Worm (Caenorhabditis elegans): ENCODE results near the gene fbxa-185.

Gene fbxa-185

ce11 chrV:17317786-17318185 lies 13.7 kb upstream of the fbxa-185 start, which contains the start of gene srz-58:
TSS of gene srz-58 (plus strand) at chrV:17318147.
- TF ChIP-seq zip-8 (tag; optimal IDR thresholded peaks at IDR 0.05) (no peak), bed-3 (GFP tag; optimal IDR thresholded peaks at IDR 0.05) (no peak), sem-2 (GFP tag; optimal IDR thresholded peaks at IDR 0.05) (no peak), ces-1 (GFP tag; optimal IDR thresholded peaks at IDR 0.05) (no peak), ceh-83 (GFP tag; optimal IDR thresholded peaks at IDR 0.05) (no peak), ceh-43 (GFP tag; optimal IDR thresholded peaks at IDR 0.05) (no peak), ztf-11 (tag; optimal IDR thresholded peaks at IDR 0.05) (no peak)

- TF ChIP-seq hlh-1 (tag; optimal IDR thresholded peaks at IDR 0.05) (no peak), unc-39 (tag; optimal IDR thresholded peaks at IDR 0.05) (no peak), drap-1 (GFP tag; optimal IDR thresholded peaks at IDR 0.05) (no peak), bed-3 (GFP tag; optimal IDR thresholded peaks at IDR 0.05) (no peak), unc-120 (tag; optimal IDR thresholded peaks at IDR 0.05; ENCODE audit: poor library complexity, severe bottlenecking) (no peak), ces-1 (GFP tag; optimal IDR thresholded peaks at IDR 0.05) (no peak), nhr-2 (tag; optimal IDR thresholded peaks at IDR 0.05) (no peak), lin-32 (GFP tag; optimal IDR thresholded peaks at IDR 0.05) (no peak)
These were observed 9.0 kb upstream of the fbxa-185 start, which contains the start of gene F31E9.3 for ce11 chrV:17322397-17322909. TSS of gene F31E9.3 (plus strand) at chrV:17322590.

- peak; percentile 12 for TF ChIP-seq drap-1 (GFP tag; optimal IDR thresholded peaks at IDR 0.05)
- TF ChIP-seq unc-120 (tag; optimal IDR thresholded peaks at IDR 0.05; ENCODE audit: poor library complexity, severe bottlenecking) = no peak
These were observed 7.6 kb upstream of the fbxa-185 start for ce11 chrV:17323876-17324275.

- no peak for TF ChIP-seq bed-3 (GFP tag; optimal IDR thresholded peaks at IDR 0.05)
- TF ChIP-seq pha-4 (tag; optimal IDR thresholded peaks at IDR 0.05) = no peak
- no peak for TF ChIP-seq unc-62 (GFP tag; optimal IDR thresholded peaks at IDR 0.05)
- no peak for TF ChIP-seq elt-1 (tag; optimal IDR thresholded peaks at IDR 0.05; ENCODE audit: borderline replicate concordance, insufficient read depth)
- no peak for TF ChIP-seq ceh-43 (GFP tag; optimal IDR thresholded peaks at IDR 0.05)
- TF ChIP-seq nhr-237 (tag; optimal IDR thresholded peaks at IDR 0.05) = no peak
These were observed 3.6 kb upstream of the fbxa-185 start, which contains the start of gene sdz-16 for ce11 chrV:17327867-17328266. TSS of gene sdz-16 (minus strand) at chrV:17327967.

- no peak for TF ChIP-seq lin-32 (GFP tag; optimal IDR thresholded peaks at IDR 0.05)
- TF ChIP-seq sptf-1 (tag; optimal IDR thresholded peaks at IDR 0.05) = no peak
- no peak for TF ChIP-seq mls-2 (tag; optimal IDR thresholded peaks at IDR 0.05)
- TF ChIP-seq nhr-237 (tag; optimal IDR thresholded peaks at IDR 0.05) = no peak
- TF ChIP-seq M03D4.4 (tag; optimal IDR thresholded peaks at IDR 0.05) = no peak
- no peak for TF ChIP-seq elt-1 (tag; optimal IDR thresholded peaks at IDR 0.05; ENCODE audit: borderline replicate concordance, insufficient read depth)
- no peak for TF ChIP-seq ceh-83 (GFP tag; optimal IDR thresholded peaks at IDR 0.05)
- TF ChIP-seq ceh-39 (tag; optimal IDR thresholded peaks at IDR 0.05) = no peak
- no peak for TF ChIP-seq blmp-1 (tag; optimal IDR thresholded peaks at IDR 0.05)
- no peak for TF ChIP-seq bed-3 (GFP tag; optimal IDR thresholded peaks at IDR 0.05)
- TF ChIP-seq drap-1 (GFP tag; optimal IDR thresholded peaks at IDR 0.05) = no peak
- no peak for TF ChIP-seq unc-39 (tag; optimal IDR thresholded peaks at IDR 0.05)
- no peak for TF ChIP-seq lsy-2 (tag; optimal IDR thresholded peaks at IDR 0.05)
- TF ChIP-seq hlh-1 (tag; optimal IDR thresholded peaks at IDR 0.05) = no peak
- no peak for TF ChIP-seq nhr-28 (tag; optimal IDR thresholded peaks at IDR 0.05)
- TF ChIP-seq snpc-4 (tag; optimal IDR thresholded peaks at IDR 0.05) = no peak
- no peak for TF ChIP-seq ztf-11 (tag; optimal IDR thresholded peaks at IDR 0.05)
- TF ChIP-seq lin-13 (tag; optimal IDR thresholded peaks at IDR 0.05) = no peak
These were observed 2.9 kb upstream of the fbxa-185 start, which contains the start of gene srg-44 for ce11 chrV:17328497-17328896. TSS of gene srg-44 (plus strand) at chrV:17328797.

ce11 chrV:17339349-17339748 lies 7.9 kb downstream of the fbxa-185 start:
- no peak for TF ChIP-seq unc-39 (tag; optimal IDR thresholded peaks at IDR 0.05)

- no peak for TF ChIP-seq hlh-1 (tag; optimal IDR thresholded peaks at IDR 0.05)
- TF ChIP-seq ztf-11 (tag; optimal IDR thresholded peaks at IDR 0.05) = no peak
These were observed 13.4 kb downstream of the fbxa-185 start, which contains the start of the genes fbxa-188 and fbxa-189 for ce11 chrV:17344876-17345275. TSS of gene fbxa-188 (minus strand) at chrV:17344926. TSS of gene fbxa-189 (plus strand) at chrV:17345214.

Measured in whole organism, mixed stage, embryonic.